Worm (Caenorhabditis elegans): ENCODE results near the gene Y66D12A.7.
A peak's percentile ranks its signal among the peaks of the same experiment; 100 is the strongest.

Y66D12A.7 gene

ce11 chrIII:11559677-11560076 is 20.6 kb downstream of the Y66D12A.7 start (continued):
- no peak for TF ChIP-seq unc-55 (GFP tag; optimal IDR thresholded peaks at IDR 0.05)

- no peak for TF ChIP-seq pag-3 (tag; optimal IDR thresholded peaks at IDR 0.05; ENCODE audit: borderline replicate concordance)
These were observed 22.0 kb downstream of the Y66D12A.7 start for ce11 chrIII:11558251-11558650.

- TF ChIP-seq odd-2 (tag; optimal IDR thresholded peaks at IDR 0.05) (no peak), ceh-22 (tag; optimal IDR thresholded peaks at IDR 0.05) (no peak), pros-1 (tag; optimal IDR thresholded peaks at IDR 0.05) (peak; percentile 31), ceh-31 (tag; optimal IDR thresholded peaks at IDR 0.05) (peak; percentile 30), mec-3 (tag; optimal IDR thresholded peaks at IDR 0.05; ENCODE audit: borderline replicate concordance) (no peak), ceh-19 (GFP tag; optimal IDR thresholded peaks at IDR 0.05) (no peak)
These were observed 23.4 kb downstream of the Y66D12A.7 start for ce11 chrIII:11556860-11557259.

ce11 chrIII:11554701-11555111 is 25.6 kb downstream of the Y66D12A.7 start:
- no peak for TF ChIP-seq tbx-2 (tag; optimal IDR thresholded peaks at IDR 0.05)

ce11 chrIII:11548070-11548469 is 32.2 kb downstream of the Y66D12A.7 start, which contains the start of gene Y66D12A.13:
Y66D12A.13 (plus strand) TSS chrIII:11548370.
- TF ChIP-seq unc-86 (tag; optimal IDR thresholded peaks at IDR 0.05) = no peak
- no peak for TF ChIP-seq ceh-24 (tag; optimal IDR thresholded peaks at IDR 0.05)
- no peak for TF ChIP-seq pag-3 (tag; optimal IDR thresholded peaks at IDR 0.05; ENCODE audit: borderline replicate concordance)
- no peak for TF ChIP-seq ceh-45 (GFP tag; IDR thresholded peaks at IDR 0.05)
- no peak for TF ChIP-seq fkh-10 (GFP tag; optimal IDR thresholded peaks at IDR 0.05)
- TF ChIP-seq ceh-48 (tag; optimal IDR thresholded peaks at IDR 0.05) = no peak
- TF ChIP-seq nhr-232 (tag; optimal IDR thresholded peaks at IDR 0.05) = no peak
- no peak for TF ChIP-seq pax-1 (tag; optimal IDR thresholded peaks at IDR 0.05)
- no peak for TF ChIP-seq ceh-9 (tag; optimal IDR thresholded peaks at IDR 0.05)
- TF ChIP-seq fkh-6 (tag; optimal IDR thresholded peaks at IDR 0.05) = no peak
- no peak for TF ChIP-seq hlh-30 (tag; optimal IDR thresholded peaks at IDR 0.05; ENCODE audit: insufficient read depth)
- no peak for TF ChIP-seq ttx-3 (tag; optimal IDR thresholded peaks at IDR 0.05)

- TF ChIP-seq F13H6.1 (tag; optimal IDR thresholded peaks at IDR 0.05) (no peak), tbx-7 (tag; optimal IDR thresholded peaks at IDR 0.05) (no peak), hlh-13 (GFP tag; optimal IDR thresholded peaks at IDR 0.05) (no peak), elt-2 (tag; optimal IDR thresholded peaks at IDR 0.05) (no peak), hlh-30 (tag; optimal IDR thresholded peaks at IDR 0.05; ENCODE audit: insufficient read depth) (no peak)
These were observed 35.3 kb downstream of the Y66D12A.7 start for ce11 chrIII:11544947-11545346.

- TF ChIP-seq nfya-1 (tag; optimal IDR thresholded peaks at IDR 0.05) (no peak), ztf-16 (tag; optimal IDR thresholded peaks at IDR 0.05) (no peak), F13H6.1 (tag; optimal IDR thresholded peaks at IDR 0.05) (no peak), hlh-13 (GFP tag; optimal IDR thresholded peaks at IDR 0.05) (no peak), odd-2 (tag; optimal IDR thresholded peaks at IDR 0.05) (no peak), elt-4 (tag; optimal IDR thresholded peaks at IDR 0.05) (no peak), ceh-24 (tag; optimal IDR thresholded peaks at IDR 0.05) (no peak), eyg-1 (tag; optimal IDR thresholded peaks at IDR 0.05) (no peak), zip-5 (tag; optimal IDR thresholded peaks at IDR 0.05) (no peak), ceh-48 (tag; optimal IDR thresholded peaks at IDR 0.05) (no peak), ceh-2 (tag; optimal IDR thresholded peaks at IDR 0.05) (no peak), ceh-18 (tag; optimal IDR thresholded peaks at IDR 0.05) (no peak), unc-86 (tag; optimal IDR thresholded peaks at IDR 0.05) (no peak), nhr-11 (tag; optimal IDR thresholded peaks at IDR 0.05) (no peak), ceh-6 (GFP tag; optimal IDR thresholded peaks at IDR 0.05) (no peak), C38D4.7 (GFP tag; optimal IDR thresholded peaks at IDR 0.05) (no peak)
These were observed 44.8 kb downstream of the Y66D12A.7 start for ce11 chrIII:11535453-11535852.
